Fruit fly (Drosophila melanogaster) whole organism, embryonic: ENCODE results near the gene Bub1.

ENCODE experiments used
- CG17385 ChIP-seq: fragments of 200-800 bp; sonication (Bioruptor generic); optimal IDR thresholded peaks from 3 replicates; lab custom pipeline; 2018; ENCODE audit warnings: missing biosample characterization, mild to moderate bottlenecking, missing genetic modification characterization
- CTCF ChIP-seq: fragments of 200-800 bp; sonication (Bioruptor generic); optimal IDR thresholded peaks from 2 replicates; lab custom pipeline; 2017; ENCODE audit warnings: missing biosample characterization, mild to moderate bottlenecking, missing genetic modification characterization, moderate library complexity
- Ravus ChIP-seq: fragments of 200-800 bp; sonication (Bioruptor generic); IDR thresholded peaks from 2 replicates; pipeline ENCODE4 v1.3.6; 2022; ENCODE audit warnings: missing biosample characterization, missing genetic modification characterization
- Xrp1 ChIP-seq: fragments of 200-800 bp; sonication (Bioruptor generic); IDR thresholded peaks from 2 replicates; pipeline ENCODE4 v1.3.6; 2022; ENCODE audit warnings: missing biosample characterization, missing genetic modification characterization
- lola ChIP-seq, 3 experiments: fragments of >200 bp in 2 of 3; fragments of 200-800 bp in 1 of 3; sonication (Bioruptor generic) in 1 of 3; optimal IDR thresholded peaks; 2 replicates each; lab custom pipeline; 2017 to 2019; ENCODE audit warnings: missing biosample characterization in 3 of 3, missing genetic modification characterization in 3 of 3, mild to moderate bottlenecking in 1 of 3, moderate library complexity in 1 of 3
- pita ChIP-seq: fragments of 200-800 bp; sonication (Bioruptor generic); optimal IDR thresholded peaks from 2 replicates; lab custom pipeline; 2017; ENCODE audit warnings: missing biosample characterization, mild to moderate bottlenecking, missing genetic modification characterization
- pnt ChIP-seq: fragments of 200-800 bp; sonication (Bioruptor generic); optimal IDR thresholded peaks from 3 replicates; lab custom pipeline; 2016; ENCODE audit warnings: missing biosample characterization, missing genetic modification characterization

DNA sequence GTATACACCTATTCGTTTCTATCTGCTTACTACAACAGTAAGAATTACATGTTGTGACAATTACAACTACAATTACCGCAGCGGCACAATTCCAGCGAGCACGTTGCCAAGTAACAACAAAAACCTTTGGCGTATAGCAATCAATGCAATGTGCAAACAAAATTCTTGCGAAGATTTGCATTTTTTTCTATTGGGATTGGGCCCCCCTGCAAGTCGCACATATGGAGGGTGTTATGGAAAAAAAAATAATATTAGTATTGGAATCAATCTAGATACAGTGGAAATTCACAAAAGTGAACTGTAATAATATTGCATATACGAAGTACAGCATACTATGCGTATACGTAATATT is 24.0 kb downstream of the Bub1 start:
- TF ChIP-seq pnt (GFP tag; lab: Kevin White, UChicago) (no peak), pita (GFP tag; lab: Kevin White, UChicago) (no peak), CTCF (GFP tag; lab: Kevin White, UChicago) (no peak), CG17385 (GFP tag; lab: Kevin White, UChicago) (no peak), Xrp1 (GFP tag; lab: Robert Waterston, UW) (no peak), lola (GFP tag; optimal IDR thresholded peaks at IDR 0.05; lab: Kevin White, UChicago) (no peak), Ravus (GFP tag; lab: Robert Waterston, UW) (no peak)
